Worm (Caenorhabditis elegans): Measurements from ENCODE around the gene R193.6.

- TF ChIP-seq klf-2 (GFP tag; conservative IDR thresholded peaks at IDR 0.05) (no peak), ref-1 (GFP tag; conservative IDR thresholded peaks at IDR 0.05) (no peak), med-1 (GFP tag; optimal IDR thresholded peaks at IDR 0.05; ENCODE audit: insufficient read depth) (no peak)
Measured at ce11 chrX:1148438-1148837, at the start of gene R193.6, which contains the start of gene R193.2.
